Fruit fly (Drosophila melanogaster): ENCODE measurements around the gene CG34301.

dm6 chr3R:8812342-8812966 lies 39.2 kb downstream of the CG34301 start:
- TF ChIP-seq lola (GFP tag; optimal IDR thresholded peaks at IDR 0.05): no peak
- no peak for TF ChIP-seq GATAd (GFP tag; optimal IDR thresholded peaks at IDR 0.05)
- no peak for TF ChIP-seq Hr83 (GFP tag; optimal IDR thresholded peaks at IDR 0.05; ENCODE audit: poor library complexity, severe bottlenecking)
- TF ChIP-seq dsf (GFP tag; optimal IDR thresholded peaks at IDR 0.05; ENCODE audit: borderline replicate concordance): no peak
- no peak for TF ChIP-seq dmrt93B (GFP tag; optimal IDR thresholded peaks at IDR 0.05)
- no peak for TF ChIP-seq Mio (GFP tag; optimal IDR thresholded peaks at IDR 0.05)
- no peak for TF ChIP-seq Dif (GFP tag; optimal IDR thresholded peaks at IDR 0.05; ENCODE audit: partially characterized antibody)
- TF ChIP-seq br (GFP tag; optimal IDR thresholded peaks at IDR 0.05): peak; percentile 46

Data from whole organism, wandering third instar larva.